Worm (Caenorhabditis elegans) whole organism, L3 larva: Measurements from ENCODE around the gene cyp-33C7.

Experiments used
- ama-1 ChIP-seq: fragments of 150-350 bp; optimal IDR thresholded peaks from 2 replicates; lab custom pipeline; 2018
- fkh-10 ChIP-seq: sonication (generic microtip); optimal IDR thresholded peaks from 2 replicates; lab custom pipeline; 2017; ENCODE audit warnings: missing biosample characterization, missing genetic modification reagents, missing genetic modification characterization
- jun-1 ChIP-seq: fragments of 150-350 bp; optimal IDR thresholded peaks from 2 replicates; lab custom pipeline; 2014; ENCODE audit warnings: missing biosample characterization, missing genetic modification reagents, missing genetic modification characterization
- nhr-11 ChIP-seq: fragments of 150-350 bp; optimal IDR thresholded peaks from 2 replicates; lab custom pipeline; 2014; ENCODE audit warnings: missing biosample characterization, missing genetic modification characterization
- nhr-23 ChIP-seq: fragments of 150-350 bp; optimal IDR thresholded peaks from 2 replicates; lab custom pipeline; 2014; ENCODE audit warnings: missing biosample characterization, missing genetic modification reagents, missing genetic modification characterization
- nhr-237 ChIP-seq: fragments of 150-350 bp; optimal IDR thresholded peaks from 2 replicates; lab custom pipeline; 2014; ENCODE audit warnings: missing biosample characterization, missing genetic modification characterization
- nhr-43 ChIP-seq: sonication (generic microtip); optimal IDR thresholded peaks from 2 replicates; lab custom pipeline; 2016; ENCODE audit warnings: mild to moderate bottlenecking, missing genetic modification characterization, missing compliant biosample characterization; ENCODE audit not compliant: poor library complexity, severe bottlenecking
- nhr-77 ChIP-seq: fragments of 150-350 bp; optimal IDR thresholded peaks from 2 replicates; lab custom pipeline; 2014; ENCODE audit warnings: missing biosample characterization, missing genetic modification characterization
- pha-4 ChIP-seq: fragments of 150-350 bp; optimal IDR thresholded peaks from 2 replicates; lab custom pipeline; 2014; ENCODE audit warnings: missing biosample characterization, missing genetic modification reagents, missing genetic modification characterization
- pqm-1 ChIP-seq: fragments of 150-350 bp; optimal IDR thresholded peaks from 2 replicates; lab custom pipeline; 2017; ENCODE audit warnings: missing biosample characterization, missing genetic modification characterization, inconsistent platforms
- unc-39 ChIP-seq: sonication (generic microtip); optimal IDR thresholded peaks from 4 replicates; lab custom pipeline; 2017; ENCODE audit warnings: missing biosample characterization, missing genetic modification characterization
- zag-1 ChIP-seq: fragments of 150-350 bp; optimal IDR thresholded peaks from 2 replicates; lab custom pipeline; 2014; ENCODE audit warnings: missing biosample characterization, missing genetic modification characterization

DNA sequence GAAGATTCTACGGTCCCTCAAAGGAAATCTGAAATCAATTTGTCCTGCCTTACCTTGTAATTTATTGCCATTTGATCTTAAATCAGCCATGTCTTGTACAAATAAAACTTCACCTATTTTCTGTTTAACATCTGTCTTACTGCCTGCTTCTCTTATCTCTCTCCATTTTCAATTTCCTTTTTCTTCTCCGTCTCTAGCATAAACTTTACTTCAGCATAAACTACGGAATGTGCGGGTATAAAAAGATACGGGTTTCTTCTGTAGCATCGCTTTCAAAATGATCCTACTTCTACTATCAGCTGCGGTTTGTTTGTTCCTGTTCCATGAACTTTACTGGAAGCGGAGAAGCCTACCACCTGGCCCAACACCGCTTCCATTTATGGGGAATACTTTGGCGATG, 5.6 kb upstream of the cyp-33C7 start, which contains the start of gene cyp-33C5:
- TF ChIP-seq fkh-10 (no peak), jun-1 (no peak), nhr-77 (tag; lab: Kevin White, UChicago) (no peak), nhr-23 (tag; lab: Kevin White, UChicago) (peak; percentile 18), nhr-43 (no peak), zag-1 (tag; lab: Kevin White, UChicago) (no peak), unc-39 (tag; lab: Kevin White, UChicago) (no peak), nhr-237 (no peak), ama-1 (lab: Kevin White, UChicago) (no peak), pqm-1 (tag; lab: Kevin White, UChicago) (peak; percentile 42), nhr-11 (tag; lab: Kevin White, UChicago) (no peak), pha-4 (tag; lab: Kevin White, UChicago) (peak; percentile 77)
